Worm (Caenorhabditis elegans): ENCODE measurements around the gene glb-17.
A peak's percentile ranks its signal among the peaks of the same experiment; 100 is the strongest.
"Not testable (repeated sequence)": the region's sequence is repeated elsewhere in the genome, so short reads cannot be mapped to it uniquely, and the experiment has no call there.

glb-17 gene

ce11 chrX:9576928-9577327, at the start of gene glb-17:
Gene glb-17, minus strand, starts transcription at chrX:9577028.
- TF ChIP-seq pros-1 (tag; optimal IDR thresholded peaks at IDR 0.05) = no peak
- TF ChIP-seq Y22D7AL.16 (tag; optimal IDR thresholded peaks at IDR 0.05) = no peak
- TF ChIP-seq ets-4 (tag; optimal IDR thresholded peaks at IDR 0.05) = no peak
- no peak for TF ChIP-seq ceh-24 (tag; optimal IDR thresholded peaks at IDR 0.05)
- no peak for TF ChIP-seq mec-3 (tag; optimal IDR thresholded peaks at IDR 0.05; ENCODE audit: borderline replicate concordance)
- TF ChIP-seq nfya-1 (tag; optimal IDR thresholded peaks at IDR 0.05) = no peak
- TF ChIP-seq zip-5 (tag; optimal IDR thresholded peaks at IDR 0.05) = no peak
- TF ChIP-seq hlh-30 (tag; optimal IDR thresholded peaks at IDR 0.05; ENCODE audit: insufficient read depth) = no peak
- TF ChIP-seq npax-4 (tag; optimal IDR thresholded peaks at IDR 0.05) = no peak
- TF ChIP-seq tbx-2 (tag; optimal IDR thresholded peaks at IDR 0.05) = no peak
- no peak for TF ChIP-seq ceh-9 (tag; optimal IDR thresholded peaks at IDR 0.05)
- no peak for TF ChIP-seq hlh-6 (tag; optimal IDR thresholded peaks at IDR 0.05)
- TF ChIP-seq C08G9.2 (tag; optimal IDR thresholded peaks at IDR 0.05) = no peak
- no peak for TF ChIP-seq pha-4 (tag; optimal IDR thresholded peaks at IDR 0.05)
- TF ChIP-seq lim-6 (tag; optimal IDR thresholded peaks at IDR 0.05) = no peak

ce11 chrX:9625824-9626223, 49.0 kb upstream of the glb-17 start, which contains the start of gene F34H10.1:
Gene F34H10.1, plus strand, starts transcription at chrX:9626124.
- not testable (repeated sequence) for TF ChIP-seq dmd-4 (tag; optimal IDR thresholded peaks at IDR 0.05; ENCODE audit: borderline replicate concordance); gmeb-2 (tag; optimal IDR thresholded peaks at IDR 0.05); hlh-8 (tag; optimal IDR thresholded peaks at IDR 0.05)

- TF ChIP-seq madf-2 (tag; optimal IDR thresholded peaks at IDR 0.05) (peak; percentile 5), nhr-232 (tag; optimal IDR thresholded peaks at IDR 0.05) (peak; percentile 18), ceh-6 (GFP tag; optimal IDR thresholded peaks at IDR 0.05) (peak; percentile 2), syd-9 (tag; optimal IDR thresholded peaks at IDR 0.05) (peak; percentile 45), ceh-19 (GFP tag; optimal IDR thresholded peaks at IDR 0.05) (peak; percentile 13), sox-2 (GFP tag; IDR thresholded peaks at IDR 0.05) (peak; percentile 9; the same call in 1 of the 2 replicates), gmeb-2 (tag; optimal IDR thresholded peaks at IDR 0.05) (peak; percentile 13), pat-9 (tag; optimal IDR thresholded peaks at IDR 0.05) (peak; percentile 27), sox-4 (tag; optimal IDR thresholded peaks at IDR 0.05) (peak; percentile 16), C38D4.7 (GFP tag; optimal IDR thresholded peaks at IDR 0.05) (peak; percentile 38), elt-4 (tag; optimal IDR thresholded peaks at IDR 0.05) (no peak), elt-2 (tag; optimal IDR thresholded peaks at IDR 0.05) (peak; percentile 54), che-1 (tag; optimal IDR thresholded peaks at IDR 0.05) (peak; percentile 49), ceh-30 (tag; optimal IDR thresholded peaks at IDR 0.05) (no peak), rnt-1 (tag; optimal IDR thresholded peaks at IDR 0.05) (no peak), sdc-2 (tag; optimal IDR thresholded peaks at IDR 0.05) (peak; percentile 22), ceh-31 (tag; optimal IDR thresholded peaks at IDR 0.05) (no peak), T23F11.4 (GFP tag; optimal IDR thresholded peaks at IDR 0.05) (peak; percentile 11), hlh-15 (tag; optimal IDR thresholded peaks at IDR 0.05) (peak; percentile 19), ttx-3 (tag; optimal IDR thresholded peaks at IDR 0.05) (peak; percentile 31), C08G9.2 (tag; optimal IDR thresholded peaks at IDR 0.05) (peak; percentile 0), Y22D7AL.16 (tag; optimal IDR thresholded peaks at IDR 0.05) (peak; percentile 61), ceh-22 (tag; optimal IDR thresholded peaks at IDR 0.05) (no peak), lin-11 (tag; optimal IDR thresholded peaks at IDR 0.05) (peak; percentile 13), ceh-48 (tag; optimal IDR thresholded peaks at IDR 0.05) (peak; percentile 4), ztf-16 (tag; optimal IDR thresholded peaks at IDR 0.05) (no peak)
Observed at ce11 chrX:9622609-9623008, 45.8 kb upstream of the glb-17 start.
